Fruit fly (Drosophila melanogaster) S2 (cell line): ENCODE data around the gene CG46397.

Experiments
- CG8478 ChIP-seq: fragments of >200 bp; optimal IDR thresholded peaks from 2 replicates; lab custom pipeline; 2018
- CTCF ChIP-seq, 2 experiments: fragments of >200 bp; optimal IDR thresholded peaks; 2 replicates each; lab custom pipeline; 2018

DNA sequence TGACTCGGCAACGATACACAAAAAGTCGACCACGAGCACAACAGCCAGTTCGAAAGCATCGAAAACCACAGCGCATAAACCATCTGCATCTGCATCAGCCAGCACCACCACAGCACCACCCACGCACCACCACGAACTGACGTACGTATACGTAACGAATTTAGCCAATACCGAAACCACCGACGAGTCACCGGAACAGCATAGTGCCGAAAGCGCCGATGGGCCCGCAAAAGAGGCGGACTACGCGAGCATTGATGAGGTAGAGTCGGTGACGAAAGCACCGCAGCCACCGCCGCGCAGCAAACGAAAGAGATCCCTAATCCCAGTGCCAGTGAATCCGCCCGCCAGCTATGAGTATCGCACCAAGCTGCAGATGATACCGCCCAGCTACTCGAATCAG, 15.9 kb upstream of the CG46397 start:
- TF ChIP-seq CG8478 (lab: Kevin White, UChicago) (no peak), CTCF (optimal IDR thresholded peaks at IDR 0.05; lab: Kevin White, UChicago) (no peak)
